Worm (Caenorhabditis elegans): ENCODE results near the gene adt-2.

ce11 chrX:7573629-7574028, 12.4 kb upstream of the adt-2 start:
- TF ChIP-seq nhr-76 (tag; optimal IDR thresholded peaks at IDR 0.05): no peak
- TF ChIP-seq ceh-32 (tag; optimal IDR thresholded peaks at IDR 0.05; ENCODE audit: poor library complexity): no peak
- peak; percentile 37; the same call in 1 of the 2 replicates for TF ChIP-seq hmg-1.1 (GFP tag; IDR thresholded peaks at IDR 0.05)
- no peak for TF ChIP-seq nhr-41 (GFP tag; IDR thresholded peaks at IDR 0.05)
- TF ChIP-seq snpc-4 (tag; optimal IDR thresholded peaks at IDR 0.05): no peak
- no peak for TF ChIP-seq jun-1 (tag; optimal IDR thresholded peaks at IDR 0.05)
- TF ChIP-seq nhr-102 (tag; optimal IDR thresholded peaks at IDR 0.05): no peak
- no peak for TF ChIP-seq R02D3.7 (tag; optimal IDR thresholded peaks at IDR 0.05)
- TF ChIP-seq Y75B8A.6 (GFP tag; IDR thresholded peaks at IDR 0.05): no peak
- TF ChIP-seq ceh-20 (GFP tag; IDR thresholded peaks at IDR 0.05): no peak
- TF ChIP-seq pha-4 (GFP tag; IDR thresholded peaks at IDR 0.05): no peak
- TF ChIP-seq pha-4 (tag; optimal IDR thresholded peaks at IDR 0.05): no peak
